Worm (Caenorhabditis elegans) whole organism, late embryonic: Measurements from ENCODE around the gene Y47D7A.19.

Experiments
- ahr-1 ChIP-seq: sonication (generic microtip); optimal IDR thresholded peaks from 2 replicates; lab custom pipeline; 2016; ENCODE audit warnings: missing genetic modification characterization, missing compliant biosample characterization
- hlh-6 ChIP-seq: sonication (generic microtip); optimal IDR thresholded peaks from 2 replicates; lab custom pipeline; 2016; ENCODE audit warnings: missing genotype, missing genetic modification characterization, missing compliant biosample characterization
- pha-2 ChIP-seq: sonication (generic microtip); optimal IDR thresholded peaks from 2 replicates; lab custom pipeline; 2017; ENCODE audit warnings: mild to moderate bottlenecking, missing genetic modification characterization, missing compliant biosample characterization
- sdc-2 ChIP-seq: sonication (generic microtip); optimal IDR thresholded peaks from 2 replicates; lab custom pipeline; 2016; ENCODE audit warnings: missing genotype, missing genetic modification characterization, missing compliant biosample characterization

DNA sequence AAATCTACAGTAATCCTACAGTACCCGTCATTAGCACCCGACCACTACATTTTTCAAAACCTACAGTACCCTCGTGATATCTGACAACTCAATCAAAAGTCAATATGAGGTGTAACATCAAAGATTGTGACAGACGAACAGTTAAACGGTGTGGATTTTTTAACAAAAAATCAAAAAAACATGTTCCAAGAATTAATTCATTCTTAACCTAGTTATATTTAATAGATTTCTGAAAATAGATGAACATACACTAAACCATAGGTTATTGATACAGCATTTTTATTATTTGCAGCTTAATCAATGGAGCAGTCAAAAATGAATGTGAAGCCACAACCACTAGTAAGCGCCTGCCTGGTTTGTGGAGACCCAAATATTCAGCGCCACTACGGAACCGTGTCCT is 16.6 kb upstream of the Y47D7A.19 start, which contains the start of gene nhr-118:
- TF ChIP-seq pha-2 (tag; lab: Kevin White, UChicago) (no peak), hlh-6 (tag; lab: Kevin White, UChicago) (no peak), ahr-1 (no peak), sdc-2 (no peak)
